Fruit fly (Drosophila melanogaster) whole organism, embryonic: Measurements from ENCODE around the gene CG13309.

Source experiments
- Atf3 ChIP-seq: fragments of 200-800 bp; sonication (Bioruptor generic); optimal IDR thresholded peaks from 3 replicates; lab custom pipeline; 2016; ENCODE audit warnings: missing biosample characterization, missing genetic modification characterization
- BEAF-32 ChIP-seq: fragments of 200-800 bp; sonication (Bioruptor generic); optimal IDR thresholded peaks from 3 replicates; lab custom pipeline; 2017; ENCODE audit warnings: missing biosample characterization, missing genetic modification characterization, mild to moderate bottlenecking, moderate library complexity, missing genetic modification reagents
- CG11696 ChIP-seq: fragments of 200-800 bp; sonication (Bioruptor generic); IDR thresholded peaks from 2 replicates; pipeline ENCODE4 v1.3.6; 2022; ENCODE audit warnings: missing biosample characterization, missing genetic modification characterization
- CG11723 ChIP-seq: fragments of 200-800 bp; sonication (Bioruptor generic); optimal IDR thresholded peaks from 2 replicates; lab custom pipeline; 2017; ENCODE audit warnings: missing biosample characterization, mild to moderate bottlenecking, missing genetic modification characterization
- CG14014 ChIP-seq: fragments of 200-800 bp; sonication (Bioruptor generic); IDR thresholded peaks from 2 replicates; pipeline ENCODE4 v1.3.6; 2022; ENCODE audit warnings: missing biosample characterization, missing genetic modification characterization
- CG14441 ChIP-seq: fragments of 200-800 bp; sonication (Bioruptor generic); IDR thresholded peaks from 2 replicates; pipeline ENCODE4 v1.3.6; 2022; ENCODE audit warnings: missing biosample characterization, missing genetic modification characterization
- CG15514 ChIP-seq: fragments of 200-800 bp; sonication (Bioruptor generic); optimal IDR thresholded peaks from 3 replicates; lab custom pipeline; 2017; ENCODE audit warnings: missing biosample characterization, missing genetic modification characterization, mild to moderate bottlenecking, moderate library complexity, missing genetic modification reagents
- CG16815 ChIP-seq: fragments of 200-800 bp; sonication (Bioruptor generic); optimal IDR thresholded peaks from 3 replicates; lab custom pipeline; 2017; ENCODE audit warnings: missing biosample characterization, mild to moderate bottlenecking, missing genetic modification characterization
- CG17612 ChIP-seq: fragments of 200-800 bp; sonication (Bioruptor generic); IDR thresholded peaks from 2 replicates; pipeline ENCODE4 v1.3.6; 2022; ENCODE audit warnings: missing biosample characterization, missing genetic modification characterization
- CG17912 ChIP-seq: fragments of 200-800 bp; sonication (Bioruptor generic); optimal IDR thresholded peaks from 2 replicates; lab custom pipeline; 2018; ENCODE audit warnings: missing biosample characterization, mild to moderate bottlenecking, missing genetic modification characterization
- CG18011 ChIP-seq: fragments of 200-800 bp; sonication (Bioruptor generic); optimal IDR thresholded peaks from 2 replicates; lab custom pipeline; 2017; ENCODE audit warnings: missing biosample characterization, missing genetic modification characterization, mild to moderate bottlenecking, moderate library complexity, missing genotype
- CG18262 ChIP-seq: fragments of 200-800 bp; optimal IDR thresholded peaks from 3 replicates; lab custom pipeline; 2019; ENCODE audit warnings: missing biosample characterization, mild to moderate bottlenecking, missing genetic modification characterization, moderate library complexity
- CG2120 ChIP-seq: fragments of 200-800 bp; sonication (Bioruptor generic); optimal IDR thresholded peaks from 3 replicates; lab custom pipeline; 2016; ENCODE audit warnings: missing biosample characterization, missing genetic modification characterization
- CG2202 ChIP-seq: fragments of 200-800 bp; sonication (Bioruptor generic); optimal IDR thresholded peaks from 2 replicates; lab custom pipeline; 2018; ENCODE audit warnings: missing biosample characterization, mild to moderate bottlenecking, missing genetic modification characterization
- CG34376 ChIP-seq: fragments of 200-800 bp; sonication (Bioruptor generic); optimal IDR thresholded peaks from 2 replicates; lab custom pipeline; 2018; ENCODE audit warnings: missing biosample characterization, mild to moderate bottlenecking, missing genetic modification characterization
- CG3838 ChIP-seq: fragments of 200-800 bp; sonication (Bioruptor generic); optimal IDR thresholded peaks from 3 replicates; lab custom pipeline; 2016; ENCODE audit warnings: missing biosample characterization, missing genetic modification characterization
- CG4820 ChIP-seq: fragments of 200-800 bp; sonication (Bioruptor generic); optimal IDR thresholded peaks from 3 replicates; lab custom pipeline; 2016; ENCODE audit warnings: missing biosample characterization, missing genetic modification characterization
- CG5245 ChIP-seq: fragments of 200-800 bp; sonication (Bioruptor generic); optimal IDR thresholded peaks from 3 replicates; lab custom pipeline; 2016; ENCODE audit warnings: missing biosample characterization, missing genetic modification characterization
- CG6175 ChIP-seq: fragments of 200-800 bp; sonication (Bioruptor generic); IDR thresholded peaks from 3 replicates; pipeline ENCODE4 v1.3.6; 2022; ENCODE audit warnings: missing biosample characterization, missing genetic modification characterization
- CG6272 ChIP-seq: fragments of 200-800 bp; sonication (Bioruptor generic); IDR thresholded peaks from 2 replicates; pipeline ENCODE4 v1.3.6; 2022; ENCODE audit warnings: missing biosample characterization, missing genetic modification characterization
- CG6683 ChIP-seq: fragments of 200-800 bp; sonication (Bioruptor generic); optimal IDR thresholded peaks from 2 replicates; lab custom pipeline; 2017; ENCODE audit warnings: missing biosample characterization, mild to moderate bottlenecking, missing genetic modification characterization, missing genetic modification reagents
- CG7928 ChIP-seq: fragments of 200-800 bp; sonication (Bioruptor generic); optimal IDR thresholded peaks from 2 replicates; lab custom pipeline; 2017; ENCODE audit warnings: missing biosample characterization, mild to moderate bottlenecking, missing genetic modification characterization
- CG7963 ChIP-seq: fragments of 200-800 bp; sonication (Bioruptor generic); IDR thresholded peaks from 3 replicates; pipeline ENCODE4 v1.3.6; 2022; ENCODE audit warnings: missing biosample characterization, missing genetic modification characterization; ENCODE audit not compliant: partially characterized antibody
- CG8944 ChIP-seq: fragments of 200-800 bp; sonication (Bioruptor generic); optimal IDR thresholded peaks from 3 replicates; lab custom pipeline; 2016; ENCODE audit warnings: missing biosample characterization, missing genetic modification characterization
- CG9727 ChIP-seq: fragments of 200-800 bp; sonication (Bioruptor generic); optimal IDR thresholded peaks from 3 replicates; lab custom pipeline; 2017; ENCODE audit warnings: missing biosample characterization, mild to moderate bottlenecking, missing genetic modification characterization
- CG9932 ChIP-seq: fragments of 200-800 bp; sonication (Bioruptor generic); IDR thresholded peaks from 2 replicates; pipeline ENCODE4 v1.3.6; 2022; ENCODE audit warnings: missing biosample characterization, missing genetic modification characterization
- CkIIα-i1 ChIP-seq: fragments of 200-800 bp; sonication (Bioruptor generic); IDR thresholded peaks from 2 replicates; pipeline ENCODE4 v1.3.6; 2022; ENCODE audit warnings: missing biosample characterization, missing genetic modification characterization
- CrebB ChIP-seq: fragments of 200-800 bp; sonication (Bioruptor generic); optimal IDR thresholded peaks from 3 replicates; lab custom pipeline; 2018; ENCODE audit warnings: missing biosample characterization, mild to moderate bottlenecking, missing genetic modification characterization
- Dek ChIP-seq: fragments of 200-800 bp; sonication (Bioruptor generic); optimal IDR thresholded peaks from 3 replicates; lab custom pipeline; 2019; ENCODE audit warnings: missing biosample characterization, mild to moderate bottlenecking, missing genetic modification characterization, moderate library complexity
- Dip3 ChIP-seq: fragments of 200-800 bp; sonication (Bioruptor generic); optimal IDR thresholded peaks from 3 replicates; lab custom pipeline; 2016; ENCODE audit warnings: missing biosample characterization, missing genetic modification characterization
- Elba2 ChIP-seq: fragments of 200-800 bp; sonication (Bioruptor generic); optimal IDR thresholded peaks from 3 replicates; lab custom pipeline; 2016; ENCODE audit warnings: missing biosample characterization, missing genetic modification characterization
- HLH54F ChIP-seq: fragments of 200-800 bp; sonication (Bioruptor generic); optimal IDR thresholded peaks from 3 replicates; lab custom pipeline; 2016; ENCODE audit warnings: missing biosample characterization, missing genetic modification characterization
- Lhr ChIP-seq: fragments of 200-800 bp; sonication (Bioruptor generic); optimal IDR thresholded peaks from 3 replicates; lab custom pipeline; 2017; ENCODE audit warnings: mild to moderate bottlenecking, missing biosample characterization, missing genetic modification reagents, missing genetic modification characterization
- Med ChIP-seq: fragments of 200-800 bp; sonication (Bioruptor generic); peaks from one replicate; lab custom pipeline; 2016; ENCODE audit warnings: missing biosample characterization, missing genetic modification characterization, mild to moderate bottlenecking, inconsistent platforms, moderate library complexity
- Mrtf ChIP-seq: fragments of 200-800 bp; sonication (Bioruptor generic); IDR thresholded peaks from 3 replicates; pipeline ENCODE4 v1.3.6; 2022; ENCODE audit warnings: missing biosample characterization, missing genetic modification characterization
- bbx ChIP-seq: fragments of 200-800 bp; sonication (Bioruptor generic); IDR thresholded peaks from 2 replicates; pipeline ENCODE4 v1.3.6; 2022; ENCODE audit warnings: missing biosample characterization, missing genetic modification characterization; ENCODE audit not compliant: partially characterized antibody
- bsh ChIP-seq, 2 experiments: fragments of 200-800 bp; sonication (Bioruptor generic); optimal IDR thresholded peaks; 2 replicates each; lab custom pipeline; 2017 to 2018; ENCODE audit warnings: mild to moderate bottlenecking in 2 of 2, missing biosample characterization in 2 of 2, missing genetic modification characterization in 2 of 2, moderate library complexity in 1 of 2
- da ChIP-seq: fragments of 200-800 bp; sonication (Bioruptor generic); optimal IDR thresholded peaks from 2 replicates; lab custom pipeline; 2016; ENCODE audit warnings: missing biosample characterization, missing genetic modification characterization
- en ChIP-seq: fragments of 200-800 bp; sonication (Bioruptor generic); optimal IDR thresholded peaks from 2 replicates; lab custom pipeline; 2016; ENCODE audit warnings: missing biosample characterization, missing genetic modification characterization
- ewg ChIP-seq: fragments of 200-800 bp; sonication (Bioruptor generic); optimal IDR thresholded peaks from 3 replicates; lab custom pipeline; 2017; ENCODE audit warnings: mild to moderate bottlenecking, missing biosample characterization, missing genetic modification reagents, missing genetic modification characterization
- gem ChIP-seq: fragments of 200-800 bp; sonication (Bioruptor generic); optimal IDR thresholded peaks from 2 replicates; lab custom pipeline; 2019; ENCODE audit warnings: missing biosample characterization, mild to moderate bottlenecking, missing genetic modification characterization, moderate library complexity
- lola ChIP-seq, 3 experiments: fragments of >200 bp in 2 of 3; fragments of 200-800 bp in 1 of 3; sonication (Bioruptor generic) in 1 of 3; optimal IDR thresholded peaks; 2 replicates each; lab custom pipeline; 2017 to 2019; ENCODE audit warnings: missing biosample characterization in 3 of 3, missing genetic modification characterization in 3 of 3, mild to moderate bottlenecking in 1 of 3, moderate library complexity in 1 of 3
- nmo ChIP-seq: fragments of 200-800 bp; sonication (Bioruptor generic); optimal IDR thresholded peaks from 2 replicates; lab custom pipeline; 2018; ENCODE audit warnings: missing biosample characterization, mild to moderate bottlenecking, missing genetic modification characterization, moderate library complexity
- onecut ChIP-seq: fragments of 200-800 bp; sonication (Bioruptor generic); IDR thresholded peaks from 2 replicates; pipeline ENCODE4 v1.3.6; 2022; ENCODE audit warnings: missing biosample characterization, missing genetic modification characterization
- org-1 ChIP-seq: fragments of 200-800 bp; sonication (Bioruptor generic); optimal IDR thresholded peaks from 2 replicates; lab custom pipeline; 2017; ENCODE audit warnings: missing biosample characterization, missing genetic modification characterization
- pnt ChIP-seq: fragments of 200-800 bp; sonication (Bioruptor generic); optimal IDR thresholded peaks from 3 replicates; lab custom pipeline; 2016; ENCODE audit warnings: missing biosample characterization, missing genetic modification characterization
- sens ChIP-seq: fragments of 200-800 bp; sonication (Bioruptor generic); peaks from one replicate; lab custom pipeline; 2016; ENCODE audit warnings: missing biosample characterization, missing genetic modification characterization
- slbo ChIP-seq: fragments of 200-800 bp; sonication (Bioruptor generic); IDR thresholded peaks from 2 replicates; pipeline ENCODE4 v1.3.6; 2022; ENCODE audit warnings: missing biosample characterization, missing genetic modification characterization
- trh ChIP-seq: fragments of 200-800 bp; sonication (Bioruptor generic); optimal IDR thresholded peaks from 2 replicates; lab custom pipeline; 2016; ENCODE audit warnings: missing biosample characterization, missing genetic modification characterization
- twi ChIP-seq: fragments of 200-800 bp; optimal IDR thresholded peaks from 2 replicates; lab custom pipeline; 2019; ENCODE audit warnings: missing biosample characterization, mild to moderate bottlenecking, missing genetic modification characterization, moderate library complexity
- yki ChIP-seq: fragments of >200 bp; optimal IDR thresholded peaks from 3 replicates; lab custom pipeline; 2018
- zen2 ChIP-seq: fragments of 200-800 bp; sonication (Bioruptor generic); IDR thresholded peaks from 3 replicates; pipeline ENCODE4 v1.3.6; 2022; ENCODE audit warnings: missing biosample characterization, missing genetic modification characterization; ENCODE audit not compliant: partially characterized antibody

CG13309 gene

DNA sequence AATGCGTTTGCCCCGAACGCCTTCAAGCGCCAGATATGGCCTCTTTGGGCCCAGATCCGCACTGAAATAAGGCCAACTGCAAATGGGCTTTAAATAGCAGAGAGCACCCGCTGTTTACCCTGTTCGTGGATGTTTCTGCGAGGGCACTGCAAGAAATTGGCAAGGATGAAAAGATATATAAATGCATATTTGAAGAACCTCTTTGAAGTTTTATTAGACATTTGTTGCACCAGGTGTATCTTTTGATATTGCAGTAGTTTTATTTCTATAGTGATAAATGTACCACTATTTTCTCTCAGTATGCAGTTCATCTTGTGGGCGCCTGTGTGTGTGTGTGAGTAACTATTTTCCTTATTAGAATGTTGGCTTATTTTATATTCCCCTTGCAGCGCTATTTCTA is 3.3 kb downstream of the CG13309 start (continued):
- TF ChIP-seq CG4820 (GFP tag; lab: Kevin White, UChicago), result peak; percentile 36
- no peak for TF ChIP-seq CkIIα-i1 (GFP tag; lab: Robert Waterston, UW)
- no peak for TF ChIP-seq CG18262 (tag; lab: Kevin White, UChicago)
- TF ChIP-seq CG7963, result no peak
- TF ChIP-seq bbx (GFP tag; lab: Robert Waterston, UW), result no peak
- peak; percentile 20 for TF ChIP-seq CG9727 (GFP tag; lab: Kevin White, UChicago)
- TF ChIP-seq CG17912 (GFP tag; lab: Kevin White, UChicago), result no peak
- TF ChIP-seq CG11723 (GFP tag; lab: Kevin White, UChicago), result no peak
- no peak for TF ChIP-seq CG6175 (GFP tag; lab: Robert Waterston, UW)
- TF ChIP-seq CG2202, result no peak
- TF ChIP-seq CG11696 (GFP tag; lab: Robert Waterston, UW), result 0 out of 2 replicates have a peak, but pooled peaks have one; percentile 19
- TF ChIP-seq slbo (GFP tag; lab: Robert Waterston, UW), result peak; percentile 64
- no peak for TF ChIP-seq Elba2
- TF ChIP-seq sens (GFP tag; lab: Kevin White, UChicago), result peak; percentile 76
- no peak for TF ChIP-seq CG7928 (GFP tag; lab: Kevin White, UChicago)
- no peak for TF ChIP-seq onecut (GFP tag; lab: Robert Waterston, UW)
- peak; percentile 38; the same call in 1 of the 2 replicates for TF ChIP-seq CG6272 (GFP tag; lab: Robert Waterston, UW)
- no peak for TF ChIP-seq org-1 (GFP tag; lab: Kevin White, UChicago)
- TF ChIP-seq bsh (GFP tag; optimal IDR thresholded peaks at IDR 0.05; lab: Kevin White, UChicago), result no peak
- no peak for TF ChIP-seq CG8944 (GFP tag; lab: Kevin White, UChicago)
- no peak for TF ChIP-seq pnt (GFP tag; lab: Kevin White, UChicago)
- no peak for TF ChIP-seq CG15514 (GFP tag; lab: Kevin White, UChicago)
- no peak for TF ChIP-seq CG17612 (GFP tag; lab: Robert Waterston, UW)
- TF ChIP-seq CG14441, result peak; percentile 65
- no peak for TF ChIP-seq twi (tag; lab: Kevin White, UChicago)
- no peak for TF ChIP-seq CG34376 (GFP tag; lab: Kevin White, UChicago)
- no peak for TF ChIP-seq da
- TF ChIP-seq gem (tag; lab: Kevin White, UChicago), result no peak
- no peak for TF ChIP-seq lola (GFP tag; optimal IDR thresholded peaks at IDR 0.05; lab: Kevin White, UChicago)
- peak; percentile 4 for TF ChIP-seq CG2120
- no peak for TF ChIP-seq yki (lab: Kevin White, UChicago)
- no peak for TF ChIP-seq zen2 (GFP tag; lab: Robert Waterston, UW)
- TF ChIP-seq CrebB, result no peak
- TF ChIP-seq CG9932 (GFP tag; lab: Robert Waterston, UW), result peak; percentile 49; the same call in 1 of the 2 replicates
- TF ChIP-seq ewg (GFP tag; lab: Kevin White, UChicago), result no peak
- no peak for TF ChIP-seq Dip3 (GFP tag; lab: Kevin White, UChicago)
- TF ChIP-seq Lhr (GFP tag; lab: Kevin White, UChicago), result no peak
- TF ChIP-seq Dek (tag; lab: Kevin White, UChicago), result no peak
- no peak for TF ChIP-seq Atf3
- no peak for TF ChIP-seq CG3838
- TF ChIP-seq Med (GFP tag; lab: Kevin White, UChicago), result peak; percentile 55
- TF ChIP-seq CG5245 (GFP tag; lab: Kevin White, UChicago), result no peak
- TF ChIP-seq HLH54F, result no peak
- TF ChIP-seq CG14014 (GFP tag; lab: Robert Waterston, UW), result 0 out of 2 replicates have a peak, but pooled peaks have one; percentile 24
- no peak for TF ChIP-seq trh (GFP tag; lab: Kevin White, UChicago)
- TF ChIP-seq CG16815, result no peak
- TF ChIP-seq CG6683 (GFP tag; lab: Kevin White, UChicago), result no peak
- peak; percentile 23 for TF ChIP-seq nmo (GFP tag; lab: Kevin White, UChicago)
- peak; percentile 54; the same call in 1 of the 3 replicates for TF ChIP-seq Mrtf (GFP tag; lab: Robert Waterston, UW)
- no peak for TF ChIP-seq CG18011 (GFP tag; lab: Kevin White, UChicago)
- TF ChIP-seq en, result no peak
- no peak for TF ChIP-seq BEAF-32 (GFP tag; lab: Kevin White, UChicago)
